Fruit fly (Drosophila melanogaster) whole organism: ENCODE measurements around the gene CG31862.

ENCODE experiments used
- CG8478 ChIP-seq: fragments of >200 bp; optimal IDR thresholded peaks from 2 replicates; lab custom pipeline; 2018; ENCODE audit warnings: inconsistent platforms
- Dll ChIP-seq: fragments of >200 bp; optimal IDR thresholded peaks from 2 replicates; lab custom pipeline; 2017
- EcR ChIP-seq, 2 experiments: fragments of >200 bp; optimal IDR thresholded peaks; 2 replicates each; lab custom pipeline; 2017; ENCODE audit warnings: missing biosample characterization in 2 of 2, missing genetic modification characterization in 2 of 2, missing genetic modification reagents in 2 of 2
- pan ChIP-seq: fragments of >200 bp; optimal IDR thresholded peaks from 2 replicates; lab custom pipeline; 2017
- psq ChIP-seq: fragments of >200 bp; optimal IDR thresholded peaks from 2 replicates; lab custom pipeline; 2017
- usp ChIP-seq: fragments of >200 bp; optimal IDR thresholded peaks from 2 replicates; lab custom pipeline; 2017; ENCODE audit warnings: missing biosample characterization, missing genetic modification characterization, mixed read lengths

DNA sequence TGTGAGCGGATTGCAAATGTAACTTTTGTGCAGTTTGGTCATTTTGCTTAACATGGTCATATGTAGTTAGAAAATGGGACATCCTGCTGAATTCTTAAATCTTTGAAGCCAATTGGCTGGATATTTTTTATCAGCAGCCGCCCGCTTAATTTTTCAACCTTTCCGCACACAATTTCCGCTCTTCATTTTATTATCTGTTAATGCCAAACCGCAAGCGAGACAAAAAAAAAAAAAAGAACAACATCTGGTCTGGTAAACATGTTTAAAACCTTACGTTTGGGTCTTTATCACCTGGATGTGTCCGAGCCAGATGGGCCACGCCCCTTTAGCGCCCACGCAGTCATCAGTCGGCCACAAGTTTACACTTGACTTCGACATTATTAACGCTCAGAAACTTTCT, 48.4 kb upstream of the CG31862 start:
- no peak for TF ChIP-seq EcR (GFP tag; optimal IDR thresholded peaks at IDR 0.05; lab: Kevin White, UChicago)
- no peak for TF ChIP-seq pan (lab: Kevin White, UChicago)
- no peak for TF ChIP-seq psq
- TF ChIP-seq usp: no peak
- no peak for TF ChIP-seq CG8478
- TF ChIP-seq Dll (lab: Kevin White, UChicago): no peak
